Fruit fly (Drosophila melanogaster): ENCODE data around the gene Mgat2.
A peak's percentile ranks its signal among the peaks of the same experiment; 100 is the strongest.

Gene Mgat2

DNA sequence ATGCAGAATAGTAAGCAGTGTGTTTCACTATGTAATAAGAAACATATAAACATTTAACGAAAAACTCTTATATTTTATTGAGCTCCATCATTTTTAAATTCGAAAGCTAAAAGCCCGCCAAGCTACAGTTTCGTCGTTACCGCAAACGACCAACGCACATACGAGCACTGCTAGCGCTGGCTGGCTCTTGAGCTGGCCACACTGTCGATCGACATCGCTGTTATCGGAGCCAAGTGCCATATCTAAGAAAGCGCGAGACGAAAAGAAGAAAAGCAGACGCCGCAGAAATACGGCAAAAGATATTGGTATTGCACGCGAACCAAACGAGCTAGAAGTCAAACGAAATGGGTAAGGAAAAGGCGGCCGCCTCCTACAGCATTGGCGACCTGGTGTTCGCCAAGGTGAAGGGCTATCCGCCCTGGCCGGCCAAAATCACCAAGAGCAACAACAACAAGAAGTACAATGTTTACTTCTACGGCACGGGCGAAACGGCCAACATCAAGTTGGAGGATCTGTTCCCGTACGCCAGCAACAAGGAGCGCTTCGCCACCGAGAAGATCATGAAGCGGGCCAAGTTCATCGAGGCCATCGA, 30.5 kb upstream of the Mgat2 start, which contains the start of gene Jasper:
Gene Jasper (plus strand): TSS at position 60 of the 592 bp plus-strand sequence.
- TF ChIP-seq CG15011 (GFP tag; optimal IDR thresholded peaks at IDR 0.05) (no peak), Poxn (GFP tag; IDR thresholded peaks at IDR 0.05) (no peak), Xrp1 (GFP tag; IDR thresholded peaks at IDR 0.05) (no peak), CG17829 (tag; optimal IDR thresholded peaks at IDR 0.05) (peak; percentile 52), Rfx (GFP tag; IDR thresholded peaks at IDR 0.05) (peak; percentile 55), lov (optimal IDR thresholded peaks at IDR 0.05) (no peak), lov (GFP tag; IDR thresholded peaks at IDR 0.05) (no peak), Bdp1 (GFP tag; optimal IDR thresholded peaks at IDR 0.05) (peak; percentile 5), CG6765 (GFP tag; optimal IDR thresholded peaks at IDR 0.05) (no peak), Dad (GFP tag; optimal IDR thresholded peaks at IDR 0.05) (peak; percentile 1), inv (GFP tag; IDR thresholded peaks at IDR 0.05; ENCODE audit: partially characterized antibody) (no peak), NFAT (GFP tag; IDR thresholded peaks at IDR 0.05) (no peak), amos (GFP tag; IDR thresholded peaks at IDR 0.05; ENCODE audit: partially characterized antibody) (peak; percentile 56; the same call in 1 of the 2 replicates), bab2 (GFP tag; optimal IDR thresholded peaks at IDR 0.05) (no peak), CG12071 (GFP tag; optimal IDR thresholded peaks at IDR 0.05) (no peak), CG32767 (GFP tag; IDR thresholded peaks at IDR 0.05) (no peak), her (GFP tag; optimal IDR thresholded peaks at IDR 0.05) (peak; percentile 100), tio (GFP tag; optimal IDR thresholded peaks at IDR 0.05) (no peak), gt (GFP tag; IDR thresholded peaks at IDR 0.05) (no peak), Mes4 (GFP tag; optimal IDR thresholded peaks at IDR 0.05) (no peak), CG16813 (GFP tag; IDR thresholded peaks at IDR 0.05; ENCODE audit: partially characterized antibody) (0 out of 3 replicates have a peak, but pooled peaks have one; percentile 42), zfh2 (GFP tag; optimal IDR thresholded peaks at IDR 0.05) (peak; percentile 14), Mad (GFP tag; optimal IDR thresholded peaks at IDR 0.05) (peak; percentile 39), sqz (GFP tag; optimal IDR thresholded peaks at IDR 0.05) (no peak), mirr (GFP tag; optimal IDR thresholded peaks at IDR 0.05) (no peak), CG13287 (GFP tag; IDR thresholded peaks at IDR 0.05; ENCODE audit: partially characterized antibody) (peak; percentile 50; the same call in 1 of the 2 replicates), gro (GFP tag; optimal IDR thresholded peaks at IDR 0.05) (peak; percentile 39), CG9797 (GFP tag; optimal IDR thresholded peaks at IDR 0.05) (peak; percentile 95), prd (optimal IDR thresholded peaks at IDR 0.05) (no peak), prd (GFP tag; IDR thresholded peaks at IDR 0.05) (0 out of 3 replicates have a peak, but pooled peaks have one; percentile 12), wor (GFP tag; IDR thresholded peaks at IDR 0.05) (no peak), bbx (GFP tag; IDR thresholded peaks at IDR 0.05; ENCODE audit: partially characterized antibody) (peak; percentile 52; the same call in 1 of the 2 replicates), CG13894 (tag; optimal IDR thresholded peaks at IDR 0.05) (peak; percentile 38), CG9876 (GFP tag; optimal IDR thresholded peaks at IDR 0.05) (no peak), nmo (GFP tag; optimal IDR thresholded peaks at IDR 0.05) (peak; percentile 56), gem (tag; optimal IDR thresholded peaks at IDR 0.05) (peak; percentile 2), CG1832 (GFP tag; optimal IDR thresholded peaks at IDR 0.05) (no peak), btn (GFP tag; optimal IDR thresholded peaks at IDR 0.05) (no peak), Trl (optimal IDR thresholded peaks at IDR 0.05) (no peak), Trl (GFP tag; optimal IDR thresholded peaks at IDR 0.05) (no peak), CG6272 (GFP tag; IDR thresholded peaks at IDR 0.05) (0 out of 2 replicates have a peak, but pooled peaks have one; percentile 18), CG9932 (GFP tag; IDR thresholded peaks at IDR 0.05) (peak; percentile 45; the same call in 1 of the 2 replicates), ERR (GFP tag; optimal IDR thresholded peaks at IDR 0.05) (no peak), Scr (GFP tag; IDR thresholded peaks at IDR 0.05; ENCODE audit: partially characterized antibody) (peak; percentile 9; the same call in 1 of the 2 replicates), CG3163 (GFP tag; optimal IDR thresholded peaks at IDR 0.05) (peak; percentile 13), pb (GFP tag; optimal IDR thresholded peaks at IDR 0.05) (no peak), crp (GFP tag; optimal IDR thresholded peaks at IDR 0.05) (no peak), Pdp1 (GFP tag; optimal IDR thresholded peaks at IDR 0.05) (peak in 1 of 2 experiments; percentile 86), ase (GFP tag; IDR thresholded peaks at IDR 0.05) (no peak), CG13624 (GFP tag; optimal IDR thresholded peaks at IDR 0.05) (peak; percentile 58), CG2116 (GFP tag; optimal IDR thresholded peaks at IDR 0.05) (peak; percentile 82)

All from whole organism, embryonic.